Worm (Caenorhabditis elegans) whole organism, L4/young adult: ENCODE data around the gene F15B9.6.
A peak's percentile ranks its signal among the peaks of the same experiment; 100 is the strongest.

ENCODE experiments used
- W03F9.2 ChIP-seq: fragments of 150-350 bp; optimal IDR thresholded peaks from 2 replicates; lab custom pipeline; 2014; ENCODE audit warnings: missing biosample characterization, missing genetic modification characterization
- dao-5 ChIP-seq: sonication (generic microtip); optimal IDR thresholded peaks from 2 replicates; lab custom pipeline; 2016; ENCODE audit warnings: missing genotype, missing genetic modification characterization, moderate library complexity, missing compliant biosample characterization
- him-1 ChIP-seq: sonication (generic microtip); optimal IDR thresholded peaks from 2 replicates; lab custom pipeline; 2016; ENCODE audit warnings: missing genotype, missing genetic modification reagents, missing genetic modification characterization, missing compliant biosample characterization

Gene F15B9.6

ce11 chrV:13013844-13014243 lies at the start of gene F15B9.6:
F15B9.6 (plus strand) TSS chrV:13014144.
- TF ChIP-seq W03F9.2 (tag; lab: Kevin White, UChicago) (no peak), dao-5 (tag; lab: Kevin White, UChicago) (no peak), him-1 (tag; lab: Kevin White, UChicago) (no peak)

ce11 chrV:12967110-12967509 lies 46.8 kb upstream of the F15B9.6 start, which contains the start of gene R186.3:
R186.3 (minus strand) TSS chrV:12967210.
- no peak for TF ChIP-seq W03F9.2 (tag; lab: Kevin White, UChicago)
- TF ChIP-seq dao-5 (tag; lab: Kevin White, UChicago), result no peak
- TF ChIP-seq him-1 (tag; lab: Kevin White, UChicago), result no peak

- TF ChIP-seq W03F9.2 (tag; lab: Kevin White, UChicago) (peak; percentile 3), him-1 (tag; lab: Kevin White, UChicago) (peak; percentile 55)
Measured at ce11 chrV:12967925-12968327, 46.0 kb upstream of the F15B9.6 start, which contains the start of gene R186.8. R186.8 (minus strand) TSS chrV:12967982.

ce11 chrV:12968555-12968954 lies 45.4 kb upstream of the F15B9.6 start, which contains the start of gene lin-46:
lin-46 (plus strand) TSS chrV:12968855.
- TF ChIP-seq him-1 (tag; lab: Kevin White, UChicago), result no peak
- no peak for TF ChIP-seq dao-5 (tag; lab: Kevin White, UChicago)
- no peak for TF ChIP-seq W03F9.2 (tag; lab: Kevin White, UChicago)

ce11 chrV:12970575-12971160 lies 43.3 kb upstream of the F15B9.6 start, which contains the start of gene pnn-1:
pnn-1 (plus strand) TSS chrV:12971110.
- TF ChIP-seq dao-5 (tag; lab: Kevin White, UChicago), result no peak
- peak; percentile 29 for TF ChIP-seq W03F9.2 (tag; lab: Kevin White, UChicago)

- TF ChIP-seq W03F9.2 (tag; lab: Kevin White, UChicago) (no peak), him-1 (tag; lab: Kevin White, UChicago) (no peak), dao-5 (tag; lab: Kevin White, UChicago) (no peak)
Measured at ce11 chrV:12974047-12974446, 39.9 kb upstream of the F15B9.6 start.

ce11 chrV:12987061-12987460 lies 26.9 kb upstream of the F15B9.6 start, which contains the start of gene shw-3:
shw-3 (minus strand) TSS chrV:12987161.
- no peak for TF ChIP-seq W03F9.2 (tag; lab: Kevin White, UChicago)
- TF ChIP-seq him-1 (tag; lab: Kevin White, UChicago), result no peak
- TF ChIP-seq dao-5 (tag; lab: Kevin White, UChicago), result no peak

- TF ChIP-seq him-1 (tag; lab: Kevin White, UChicago) (no peak), dao-5 (tag; lab: Kevin White, UChicago) (no peak), W03F9.2 (tag; lab: Kevin White, UChicago) (no peak)
Measured at ce11 chrV:12988256-12988655, 25.7 kb upstream of the F15B9.6 start, which contains the start of gene F15B9.8. F15B9.8 (plus strand) TSS chrV:12988556.

ce11 chrV:12992891-12993290 lies 21.1 kb upstream of the F15B9.6 start, which contains the start of the genes F15B9.11 and dsl-7:
F15B9.11 (minus strand) TSS chrV:12992895.
dsl-7 (plus strand) TSS chrV:12993150.
- TF ChIP-seq dao-5 (tag; lab: Kevin White, UChicago) (no peak), him-1 (tag; lab: Kevin White, UChicago) (no peak), W03F9.2 (tag; lab: Kevin White, UChicago) (no peak)

- TF ChIP-seq dao-5 (tag; lab: Kevin White, UChicago) (no peak), W03F9.2 (tag; lab: Kevin White, UChicago) (no peak), him-1 (tag; lab: Kevin White, UChicago) (no peak)
Measured at ce11 chrV:12995269-12995668, 18.7 kb upstream of the F15B9.6 start, which contains the start of gene far-5. far-5 (plus strand) TSS chrV:12995569.

ce11 chrV:12997422-12997821 lies 16.5 kb upstream of the F15B9.6 start, which contains the start of gene far-3:
far-3 (minus strand) TSS chrV:12997522.
- no peak for TF ChIP-seq dao-5 (tag; lab: Kevin White, UChicago)
- no peak for TF ChIP-seq W03F9.2 (tag; lab: Kevin White, UChicago)
- no peak for TF ChIP-seq him-1 (tag; lab: Kevin White, UChicago)

- TF ChIP-seq W03F9.2 (tag; lab: Kevin White, UChicago) (no peak), him-1 (tag; lab: Kevin White, UChicago) (no peak), dao-5 (tag; lab: Kevin White, UChicago) (no peak)
Measured at ce11 chrV:12999559-12999958, 14.4 kb upstream of the F15B9.6 start, which contains the start of gene far-4. far-4 (minus strand) TSS chrV:12999659.

ce11 chrV:13000068-13000467 lies 13.9 kb upstream of the F15B9.6 start:
- TF ChIP-seq him-1 (tag; lab: Kevin White, UChicago) (no peak), W03F9.2 (tag; lab: Kevin White, UChicago) (no peak), dao-5 (tag; lab: Kevin White, UChicago) (no peak)
